Fruit fly (Drosophila melanogaster): ENCODE measurements around the gene CG1208.

CG1208 gene

dm6 chr3R:5813157-5813659 lies 18.2 kb upstream of the CG1208 start, which contains the start of gene CG42675:
TSS of gene CG42675 (plus strand) at chr3R:5813609.
- TF ChIP-seq Deaf1 (tag; optimal IDR thresholded peaks at IDR 0.05), result peak; percentile 25
- 0 out of 2 replicates have a peak, but pooled peaks have one; percentile 16 for TF ChIP-seq CG32532 (GFP tag; IDR thresholded peaks at IDR 0.05)
- peak; percentile 27; the same call in 1 of the 2 replicates for TF ChIP-seq Drgx (GFP tag; IDR thresholded peaks at IDR 0.05)
- TF ChIP-seq Rx (GFP tag; IDR thresholded peaks at IDR 0.05), result no peak
- 0 out of 4 replicates have a peak, but pooled peaks have one; percentile 74 for TF ChIP-seq chinmo (GFP tag; IDR thresholded peaks at IDR 0.05; ENCODE audit: partially characterized antibody)
- TF ChIP-seq ken (GFP tag; IDR thresholded peaks at IDR 0.05), result no peak

dm6 chr3R:5821243-5821642 lies 10.2 kb upstream of the CG1208 start, which contains the start of gene Hpr1:
TSS of gene Hpr1 (minus strand) at chr3R:5821440.
- TF ChIP-seq nerfin-2 (GFP tag; IDR thresholded peaks at IDR 0.05; ENCODE audit: partially characterized antibody) (peak; percentile 48; the same call in 1 of the 2 replicates), trem (tag; optimal IDR thresholded peaks at IDR 0.05) (peak; percentile 99), CG14050 (GFP tag; IDR thresholded peaks at IDR 0.05) (no peak), Dp (GFP tag; optimal IDR thresholded peaks at IDR 0.05) (peak; percentile 89), CG4617 (GFP tag; optimal IDR thresholded peaks at IDR 0.05; ENCODE audit: borderline replicate concordance) (peak; percentile 68), CG17186 (GFP tag; optimal IDR thresholded peaks at IDR 0.05) (peak; percentile 84), CG10267 (tag; optimal IDR thresholded peaks at IDR 0.05) (peak; percentile 42), Scr (GFP tag; IDR thresholded peaks at IDR 0.05; ENCODE audit: partially characterized antibody) (peak; percentile 58), BEAF-32 (GFP tag; optimal IDR thresholded peaks at IDR 0.05) (peak; percentile 47), HLH4C (GFP tag; IDR thresholded peaks at IDR 0.05; ENCODE audit: partially characterized antibody) (peak; percentile 60), ase (GFP tag; IDR thresholded peaks at IDR 0.05) (no peak), onecut (GFP tag; IDR thresholded peaks at IDR 0.05) (0 out of 2 replicates have a peak, but pooled peaks have one; percentile 34), Doc3 (GFP tag; IDR thresholded peaks at IDR 0.05; ENCODE audit: partially characterized antibody) (peak; percentile 23; the same call in 1 of the 3 replicates), CG34224 (GFP tag; IDR thresholded peaks at IDR 0.05; ENCODE audit: partially characterized antibody) (0 out of 3 replicates have a peak, but pooled peaks have one; percentile 29), CG2116 (GFP tag; optimal IDR thresholded peaks at IDR 0.05) (peak; percentile 57), CG17359 (tag; optimal IDR thresholded peaks at IDR 0.05) (peak; percentile 28), YL-1 (GFP tag; optimal IDR thresholded peaks at IDR 0.05) (peak; percentile 45), MESR4 (GFP tag; optimal IDR thresholded peaks at IDR 0.05) (peak; percentile 36), croc (GFP tag; conservative IDR thresholded peaks at IDR 0.05) (no peak), Sry-δ (GFP tag; optimal IDR thresholded peaks at IDR 0.05) (peak; percentile 42), Dll (GFP tag; IDR thresholded peaks at IDR 0.05; ENCODE audit: partially characterized antibody) (peak; percentile 52; the same call in 1 of the 4 replicates), bbx (GFP tag; IDR thresholded peaks at IDR 0.05; ENCODE audit: partially characterized antibody) (peak; percentile 49; the same call in 1 of the 2 replicates), sens (GFP tag) (peak; percentile 53), her (GFP tag; optimal IDR thresholded peaks at IDR 0.05) (no peak), CG6791 (GFP tag; IDR thresholded peaks at IDR 0.05; ENCODE audit: partially characterized antibody) (peak; percentile 60; the same call in 2 of the 3 replicates), CG12659 (GFP tag; optimal IDR thresholded peaks at IDR 0.05) (peak; percentile 0), CG3847 (GFP tag; IDR thresholded peaks at IDR 0.05) (0 out of 2 replicates have a peak, but pooled peaks have one; percentile 25), H2.0 (GFP tag; IDR thresholded peaks at IDR 0.05) (no peak), Ets97D (GFP tag; optimal IDR thresholded peaks at IDR 0.05) (peak; percentile 33), sna (GFP tag; IDR thresholded peaks at IDR 0.05; ENCODE audit: partially characterized antibody) (peak; percentile 51; the same call in 1 of the 2 replicates), MBD-R2 (GFP tag; IDR thresholded peaks at IDR 0.05) (peak; percentile 81), CG1603 (tag; optimal IDR thresholded peaks at IDR 0.05) (peak; percentile 36), unc-4 (GFP tag; IDR thresholded peaks at IDR 0.05; ENCODE audit: partially characterized antibody) (peak; percentile 47; the same call in 1 of the 2 replicates), CG30020 (tag; optimal IDR thresholded peaks at IDR 0.05) (no peak), stwl (tag; optimal IDR thresholded peaks at IDR 0.05) (peak; percentile 68), E2f2 (GFP tag; IDR thresholded peaks at IDR 0.05) (peak; percentile 93), tap (tag; optimal IDR thresholded peaks at IDR 0.05) (no peak), CG8089 (GFP tag; optimal IDR thresholded peaks at IDR 0.05) (no peak), Dref (GFP tag; IDR thresholded peaks at IDR 0.05) (peak; percentile 77), gfzf (GFP tag; optimal IDR thresholded peaks at IDR 0.05) (peak; percentile 41)
